Fruit fly (Drosophila melanogaster) whole organism, prepupa: ENCODE results near the gene Uros2.

Experiments used
- Blimp-1 ChIP-seq: fragments of 200-800 bp; sonication (Bioruptor generic); optimal IDR thresholded peaks from 3 replicates; lab custom pipeline; 2017; ENCODE audit warnings: missing biosample characterization, missing genetic modification characterization, mild to moderate bottlenecking, moderate library complexity, missing genetic modification reagents
- CG10631 ChIP-seq: fragments of 200-800 bp; sonication (Bioruptor generic); optimal IDR thresholded peaks from 2 replicates; lab custom pipeline; 2016; ENCODE audit warnings: missing biosample characterization, missing genetic modification characterization
- CG10669 ChIP-seq: fragments of 200-800 bp; sonication (Bioruptor generic); optimal IDR thresholded peaks from 3 replicates; lab custom pipeline; 2018; ENCODE audit warnings: missing biosample characterization, mild to moderate bottlenecking, missing genetic modification characterization, moderate library complexity
- CG11294 ChIP-seq: fragments of 200-800 bp; sonication (Bioruptor generic); IDR thresholded peaks from 2 replicates; pipeline ENCODE4 v1.3.6; 2022; ENCODE audit warnings: missing biosample characterization, missing genetic modification characterization
- CG11902 ChIP-seq: fragments of 200-800 bp; sonication (Bioruptor generic); optimal IDR thresholded peaks from 3 replicates; lab custom pipeline; 2016; ENCODE audit warnings: missing biosample characterization, missing genetic modification characterization
- CG15336 ChIP-seq: fragments of 200-800 bp; sonication (Bioruptor generic); IDR thresholded peaks from 2 replicates; pipeline ENCODE4 v1.3.6; 2022; ENCODE audit warnings: missing biosample characterization, missing genetic modification characterization
- CG1621 ChIP-seq: fragments of 200-800 bp; sonication (Bioruptor generic); optimal IDR thresholded peaks from 3 replicates; lab custom pipeline; 2018; ENCODE audit warnings: missing biosample characterization, mild to moderate bottlenecking, missing genetic modification characterization
- CG16779 ChIP-seq: fragments of 200-800 bp; sonication (Bioruptor generic); optimal IDR thresholded peaks from 3 replicates; lab custom pipeline; 2017; ENCODE audit warnings: missing biosample characterization, mild to moderate bottlenecking, missing genetic modification characterization
- CG3032 ChIP-seq: fragments of 200-800 bp; optimal IDR thresholded peaks from 2 replicates; lab custom pipeline; 2019; ENCODE audit warnings: missing biosample characterization, mild to moderate bottlenecking, missing genetic modification characterization, moderate library complexity
- CG32006 ChIP-seq: fragments of 200-800 bp; sonication (Bioruptor generic); optimal IDR thresholded peaks from 3 replicates; lab custom pipeline; 2017; ENCODE audit warnings: missing biosample characterization, mild to moderate bottlenecking, missing genetic modification characterization
- CG3919 ChIP-seq: fragments of 200-800 bp; sonication (Bioruptor generic); optimal IDR thresholded peaks from 3 replicates; lab custom pipeline; 2016; ENCODE audit warnings: missing biosample characterization, missing genetic modification characterization
- CG4318 ChIP-seq: fragments of 200-800 bp; sonication (Bioruptor generic); optimal IDR thresholded peaks from 3 replicates; lab custom pipeline; 2017; ENCODE audit warnings: missing biosample characterization, mild to moderate bottlenecking, missing genetic modification characterization
- CG6163 ChIP-seq: fragments of 200-800 bp; sonication (Bioruptor generic); IDR thresholded peaks from 3 replicates; pipeline ENCODE4 v1.3.6; 2022; ENCODE audit warnings: missing biosample characterization, missing genetic modification characterization
- CG6792 ChIP-seq: fragments of 200-800 bp; sonication (Bioruptor generic); optimal IDR thresholded peaks from 3 replicates; lab custom pipeline; 2016; ENCODE audit warnings: missing biosample characterization, missing genetic modification characterization
- CG7368 ChIP-seq: fragments of 200-800 bp; sonication (Bioruptor generic); optimal IDR thresholded peaks from 3 replicates; lab custom pipeline; 2016; ENCODE audit warnings: missing biosample characterization, missing genetic modification characterization
- CG8119 ChIP-seq: fragments of 200-800 bp; sonication (Bioruptor generic); IDR thresholded peaks from 3 replicates; pipeline ENCODE4 v1.3.6; 2022; ENCODE audit warnings: missing biosample characterization, missing genetic modification characterization
- CG8319 ChIP-seq: fragments of 200-800 bp; sonication (Bioruptor generic); optimal IDR thresholded peaks from 3 replicates; lab custom pipeline; 2016; ENCODE audit warnings: missing biosample characterization, missing genetic modification characterization
- CG8632 ChIP-seq: fragments of 200-800 bp; sonication (Bioruptor generic); optimal IDR thresholded peaks from 3 replicates; lab custom pipeline; 2016; ENCODE audit warnings: missing biosample characterization, missing genetic modification characterization
- CG9139 ChIP-seq: fragments of 200-800 bp; sonication (Bioruptor generic); optimal IDR thresholded peaks from 3 replicates; lab custom pipeline; 2017; ENCODE audit warnings: missing biosample characterization, mild to moderate bottlenecking, missing genetic modification characterization
- Eip78C ChIP-seq: fragments of 200-800 bp; sonication (Bioruptor generic); peaks from one replicate; lab custom pipeline; 2016; ENCODE audit warnings: missing biosample characterization, missing genetic modification characterization
- Ets96B ChIP-seq: fragments of 200-800 bp; optimal IDR thresholded peaks from 2 replicates; lab custom pipeline; 2019; ENCODE audit warnings: missing biosample characterization, mild to moderate bottlenecking, missing genetic modification characterization, moderate library complexity
- Hr39 ChIP-seq: fragments of 200-800 bp; sonication (Bioruptor generic); optimal IDR thresholded peaks from 2 replicates; lab custom pipeline; 2016; ENCODE audit warnings: missing biosample characterization, missing genetic modification characterization
- Hr4 ChIP-seq: fragments of 200-800 bp; sonication (Bioruptor generic); optimal IDR thresholded peaks from 3 replicates; lab custom pipeline; 2016; ENCODE audit warnings: missing biosample characterization, missing genetic modification characterization
- OdsH ChIP-seq: fragments of 200-800 bp; sonication (Bioruptor generic); optimal IDR thresholded peaks from 3 replicates; lab custom pipeline; 2016; ENCODE audit warnings: missing biosample characterization, missing genetic modification characterization
- Smox ChIP-seq: fragments of 200-800 bp; sonication (Bioruptor generic); optimal IDR thresholded peaks from 3 replicates; lab custom pipeline; 2016; ENCODE audit warnings: missing biosample characterization, missing genetic modification characterization
- Sox102F ChIP-seq: fragments of 200-800 bp; sonication (Bioruptor generic); optimal IDR thresholded peaks from 2 replicates; lab custom pipeline; 2016; ENCODE audit warnings: missing biosample characterization, mild to moderate bottlenecking, missing genetic modification characterization
- Sox14 ChIP-seq: fragments of 200-800 bp; sonication (Bioruptor generic); optimal IDR thresholded peaks from 3 replicates; lab custom pipeline; 2016; ENCODE audit warnings: missing biosample characterization, missing genetic modification characterization
- Sox15 ChIP-seq: fragments of 200-800 bp; sonication (Bioruptor generic); optimal IDR thresholded peaks from 3 replicates; lab custom pipeline; 2016; ENCODE audit warnings: missing biosample characterization, missing genetic modification characterization
- achi ChIP-seq: fragments of 200-800 bp; sonication (Bioruptor generic); optimal IDR thresholded peaks from 3 replicates; lab custom pipeline; 2016; ENCODE audit warnings: missing biosample characterization, missing genetic modification characterization
- acj6 ChIP-seq: fragments of 200-800 bp; sonication (Bioruptor generic); optimal IDR thresholded peaks from 3 replicates; lab custom pipeline; 2016; ENCODE audit warnings: missing biosample characterization, missing genetic modification characterization
- dsx ChIP-seq: fragments of 200-800 bp; optimal IDR thresholded peaks from 3 replicates; lab custom pipeline; 2019; ENCODE audit warnings: missing biosample characterization, mild to moderate bottlenecking, missing genetic modification characterization, moderate library complexity; ENCODE audit not compliant: poor library complexity, severe bottlenecking
- eg ChIP-seq: fragments of 200-800 bp; sonication (Bioruptor generic); IDR thresholded peaks from 3 replicates; pipeline ENCODE4 v1.3.6; 2022; ENCODE audit warnings: missing biosample characterization, missing genetic modification characterization
- esn ChIP-seq: fragments of 200-800 bp; sonication (Bioruptor generic); optimal IDR thresholded peaks from 2 replicates; lab custom pipeline; 2016; ENCODE audit warnings: missing biosample characterization, mild to moderate bottlenecking, missing genetic modification characterization, moderate library complexity
- fd59A ChIP-seq: fragments of 200-800 bp; sonication (Bioruptor generic); optimal IDR thresholded peaks from 2 replicates; lab custom pipeline; 2017; ENCODE audit warnings: missing biosample characterization, mild to moderate bottlenecking, missing genetic modification characterization, missing genetic modification reagents
- fd85E ChIP-seq: fragments of 200-800 bp; sonication (Bioruptor generic); optimal IDR thresholded peaks from 3 replicates; lab custom pipeline; 2016; ENCODE audit warnings: missing biosample characterization, missing genetic modification characterization
- fkh ChIP-seq: fragments of 200-800 bp; sonication (Bioruptor generic); optimal IDR thresholded peaks from 3 replicates; lab custom pipeline; 2017; ENCODE audit warnings: missing biosample characterization, mild to moderate bottlenecking, missing genetic modification characterization, moderate library complexity
- salr ChIP-seq, 2 experiments: fragments of 200-800 bp; sonication (Bioruptor generic); optimal IDR thresholded peaks; 3 replicates each; lab custom pipeline; 2016 to 2018; ENCODE audit warnings: missing biosample characterization in 2 of 2, missing genetic modification characterization in 2 of 2, mild to moderate bottlenecking in 1 of 2
- svp ChIP-seq: fragments of 200-800 bp; sonication (Bioruptor generic); peaks from one replicate; lab custom pipeline; 2016; ENCODE audit warnings: missing biosample characterization, missing genetic modification characterization
- topi ChIP-seq: fragments of 200-800 bp; sonication (Bioruptor generic); optimal IDR thresholded peaks from 3 replicates; lab custom pipeline; 2016; ENCODE audit warnings: missing biosample characterization, missing genetic modification characterization

The Uros2 gene

DNA sequence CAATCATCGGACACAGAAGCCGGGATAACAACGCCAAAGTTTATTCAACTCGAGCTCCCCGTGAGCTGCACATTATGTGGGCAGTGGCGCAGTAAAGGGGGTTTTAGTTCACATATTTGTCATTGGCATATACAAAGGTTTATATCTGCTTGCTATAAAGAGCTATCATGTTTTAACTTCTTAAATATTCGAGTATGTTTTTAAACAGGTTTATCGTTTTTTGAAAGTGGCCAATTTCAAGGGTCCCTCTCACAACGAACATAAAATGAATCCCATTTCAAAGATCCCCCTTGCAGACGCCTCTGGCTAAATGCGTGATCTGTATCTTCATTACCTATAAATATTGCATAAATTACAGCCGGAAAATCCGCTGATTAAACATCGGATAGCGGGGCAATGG lies 39.2 kb downstream of the Uros2 start (continued):
- TF ChIP-seq CG8632 (GFP tag; lab: Kevin White, UChicago) (peak; percentile 63), CG8319 (peak; percentile 50), Sox14 (GFP tag; lab: Kevin White, UChicago) (peak; percentile 82), CG1621 (peak; percentile 62), CG16779 (no peak), fd85E (GFP tag; lab: Kevin White, UChicago) (no peak), topi (GFP tag; lab: Kevin White, UChicago) (peak; percentile 68), dsx (GFP tag; lab: Kevin White, UChicago) (peak; percentile 81), Blimp-1 (GFP tag; lab: Kevin White, UChicago) (peak; percentile 24), fkh (GFP tag; lab: Kevin White, UChicago) (no peak), svp (GFP tag; lab: Kevin White, UChicago) (peak; percentile 86), Smox (GFP tag; lab: Kevin White, UChicago) (peak; percentile 77), esn (peak; percentile 80), Sox15 (GFP tag; lab: Kevin White, UChicago) (peak; percentile 54), Hr4 (GFP tag; lab: Kevin White, UChicago) (peak; percentile 63), CG3919 (GFP tag; lab: Kevin White, UChicago) (peak; percentile 77), OdsH (GFP tag; lab: Kevin White, UChicago) (peak; percentile 66), CG15336 (peak; percentile 52), CG6163 (0 out of 3 replicates have a peak, but pooled peaks have one; percentile 31), CG6792 (peak; percentile 67), CG11902 (GFP tag; lab: Kevin White, UChicago) (peak; percentile 51), CG11294 (GFP tag; lab: Robert Waterston, UW) (0 out of 2 replicates have a peak, but pooled peaks have one; percentile 22), Ets96B (tag; lab: Kevin White, UChicago) (peak; percentile 80), acj6 (GFP tag; lab: Kevin White, UChicago) (peak; percentile 75), CG9139 (peak; percentile 74), CG32006 (GFP tag; lab: Kevin White, UChicago) (no peak), CG4318 (GFP tag; lab: Kevin White, UChicago) (peak; percentile 41), CG8119 (GFP tag; lab: Robert Waterston, UW) (peak; percentile 60)

DNA sequence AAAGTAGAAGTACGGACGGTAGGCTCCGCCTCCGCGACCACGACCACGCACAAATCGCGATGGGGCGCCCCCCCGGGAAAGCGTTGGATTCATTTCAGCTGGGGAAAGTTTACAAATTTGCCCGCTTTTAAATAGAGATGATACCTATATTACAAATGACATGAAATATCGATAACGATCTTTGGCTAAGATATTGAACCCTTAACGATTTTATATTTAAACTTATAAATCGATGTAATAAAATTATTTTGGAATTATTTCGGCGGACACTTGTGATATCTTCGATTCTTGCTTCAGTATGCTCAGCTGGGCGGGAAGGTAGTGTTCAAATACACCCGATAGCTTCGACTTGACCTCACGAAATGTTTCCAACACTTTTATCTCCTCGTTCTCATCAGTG lies 44.2 kb downstream of the Uros2 start, which contains the start of gene rec:
rec (minus strand) TSS at position 108 of the 400 bp plus-strand sequence.
- TF ChIP-seq Sox14 (GFP tag; lab: Kevin White, UChicago) (no peak), Eip78C (peak; percentile 11), CG10631 (GFP tag; lab: Kevin White, UChicago) (no peak)

DNA sequence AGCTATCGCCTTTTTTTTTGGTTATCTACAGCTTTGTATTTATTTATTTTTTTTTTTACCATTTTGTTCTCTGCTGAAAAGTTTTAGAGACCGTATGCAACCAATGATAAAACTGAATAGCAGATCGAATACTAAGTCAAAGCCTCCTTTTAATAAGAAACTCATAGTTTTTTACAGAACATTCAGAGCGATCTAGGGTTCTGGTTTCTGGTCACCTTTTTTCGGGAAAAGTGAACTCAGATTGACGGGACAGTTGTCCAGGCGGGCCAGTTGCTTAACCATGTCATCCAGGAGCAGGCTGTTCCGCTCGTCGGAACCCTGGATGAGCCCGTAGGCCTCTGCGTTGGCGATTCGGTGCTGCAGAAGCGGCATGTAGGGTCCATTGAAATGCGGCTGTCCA lies 45.0 kb downstream of the Uros2 start, which contains the start of gene CG43318:
CG43318 (minus strand) TSS at position 101 of the 400 bp plus-strand sequence.
- TF ChIP-seq CG11294 (GFP tag; lab: Robert Waterston, UW) (no peak), Sox102F (GFP tag; lab: Kevin White, UChicago) (no peak), Hr39 (no peak), fd59A (GFP tag; lab: Kevin White, UChicago) (no peak), CG8119 (GFP tag; lab: Robert Waterston, UW) (no peak), achi (GFP tag; lab: Kevin White, UChicago) (no peak), CG3032 (no peak), Ets96B (tag; lab: Kevin White, UChicago) (no peak), fkh (GFP tag; lab: Kevin White, UChicago) (no peak), acj6 (GFP tag; lab: Kevin White, UChicago) (no peak), salr (GFP tag; optimal IDR thresholded peaks at IDR 0.05; lab: Kevin White, UChicago) (no peak), Eip78C (no peak), fd85E (GFP tag; lab: Kevin White, UChicago) (no peak), CG7368 (GFP tag; lab: Kevin White, UChicago) (no peak), eg (GFP tag; lab: Robert Waterston, UW) (no peak), CG10669 (GFP tag; lab: Kevin White, UChicago) (no peak), OdsH (GFP tag; lab: Kevin White, UChicago) (no peak)
